Worm (Caenorhabditis elegans) whole organism, L4 larva: ENCODE measurements around the gene F46B6.5.

Experiments used
- T20F7.1 ChIP-seq: fragments of 200-800 bp; sonication (Bioruptor generic); optimal IDR thresholded peaks from 2 replicates; lab custom pipeline; 2018; ENCODE audit warnings: mild to moderate bottlenecking, missing genetic modification characterization, missing compliant biosample characterization
- T26A8.4 ChIP-seq: fragments of 200-800 bp; sonication (Bioruptor generic); IDR thresholded peaks from 2 replicates; pipeline ENCODE4 v1.3.6; 2022; ENCODE audit warnings: missing genetic modification characterization, missing compliant biosample characterization
- Y48G9A.11 ChIP-seq: fragments of 200-800 bp; sonication (Bioruptor generic); IDR thresholded peaks from 2 replicates; pipeline ENCODE4 v1.3.6; 2022; ENCODE audit warnings: missing genetic modification reagents, missing genetic modification characterization, missing compliant biosample characterization
- Y5F2A.4 ChIP-seq: fragments of 200-800 bp; sonication (Bioruptor generic); optimal IDR thresholded peaks from 2 replicates; lab custom pipeline; 2018; ENCODE audit warnings: mild to moderate bottlenecking, missing genetic modification characterization, missing compliant biosample characterization
- aha-1 ChIP-seq: fragments of 150-350 bp; peaks from one replicate; lab custom pipeline; 2014; ENCODE audit warnings: missing biosample characterization, missing genetic modification characterization
- ceh-32 ChIP-seq: sonication (generic microtip); optimal IDR thresholded peaks from 2 replicates; lab custom pipeline; 2016; ENCODE audit warnings: mild to moderate bottlenecking, missing genetic modification characterization, missing compliant biosample characterization; ENCODE audit not compliant: poor library complexity
- ceh-44 ChIP-seq: fragments of 200-800 bp; sonication (Bioruptor generic); IDR thresholded peaks from 2 replicates; pipeline ENCODE4 v1.3.6; 2022; ENCODE audit warnings: missing genetic modification reagents, missing genetic modification characterization, missing compliant biosample characterization
- cey-2 ChIP-seq: sonication (generic microtip); optimal IDR thresholded peaks from 3 replicates; lab custom pipeline; 2017; ENCODE audit warnings: missing genetic modification characterization, mild to moderate bottlenecking, missing compliant biosample characterization, antibody characterized with exemption, borderline replicate concordance; ENCODE audit not compliant: insufficient read depth
- ctbp-1 ChIP-seq: fragments of 200-800 bp; sonication (Bioruptor generic); IDR thresholded peaks from 2 replicates; pipeline ENCODE4 v1.3.6; 2022; ENCODE audit warnings: missing genetic modification reagents, missing genetic modification characterization, missing compliant biosample characterization
- daf-16 ChIP-seq, 3 experiments: sonication (generic microtip); optimal IDR thresholded peaks; 2 replicates each; lab custom pipeline; 2016 to 2017; ENCODE audit warnings: missing genetic modification characterization in 3 of 3, missing genetic modification reagents in 3 of 3, mild to moderate bottlenecking in 2 of 3, missing compliant biosample characterization in 2 of 3, missing biosample characterization in 1 of 3, moderate library complexity in 1 of 3
- daf-8 ChIP-seq: fragments of 200-800 bp; sonication (Bioruptor generic); IDR thresholded peaks from 2 replicates; pipeline ENCODE4 v1.3.6; 2022; ENCODE audit warnings: missing genetic modification characterization, missing compliant biosample characterization
- dmd-6 ChIP-seq: fragments of 200-800 bp; sonication (Bioruptor generic); IDR thresholded peaks from 2 replicates; pipeline ENCODE4 v1.3.6; 2022; ENCODE audit warnings: missing genetic modification reagents, missing genetic modification characterization, missing compliant biosample characterization
- dpl-1 ChIP-seq: fragments of 150-350 bp; optimal IDR thresholded peaks from 2 replicates; lab custom pipeline; 2014; ENCODE audit warnings: missing biosample characterization, missing genetic modification reagents, missing genetic modification characterization
- dve-1 ChIP-seq: sonication (generic microtip); optimal IDR thresholded peaks from 2 replicates; lab custom pipeline; 2017; ENCODE audit warnings: antibody characterized with exemption, mild to moderate bottlenecking, missing genetic modification characterization, missing compliant biosample characterization; ENCODE audit not compliant: insufficient read depth
- fkh-10 ChIP-seq: fragments of 150-350 bp; optimal IDR thresholded peaks from 2 replicates; lab custom pipeline; 2014; ENCODE audit warnings: missing biosample characterization, missing genetic modification reagents, missing genetic modification characterization
- hlh-11 ChIP-seq: fragments of 200-800 bp; sonication (Bioruptor generic); optimal IDR thresholded peaks from 2 replicates; lab custom pipeline; 2018; ENCODE audit warnings: mild to moderate bottlenecking, missing genetic modification characterization, missing compliant biosample characterization
- hlh-30 ChIP-seq: sonication (generic microtip); optimal IDR thresholded peaks from 2 replicates; lab custom pipeline; 2017; ENCODE audit warnings: antibody characterized with exemption, mild to moderate bottlenecking, missing genetic modification characterization, missing compliant biosample characterization; ENCODE audit not compliant: insufficient read depth
- hmg-1.1 ChIP-seq: fragments of 200-800 bp; sonication (Bioruptor generic); IDR thresholded peaks from 2 replicates; pipeline ENCODE4 v1.3.6; 2022; ENCODE audit warnings: missing genetic modification reagents, missing genetic modification characterization, missing compliant biosample characterization
- lin-29 ChIP-seq: fragments of 200-800 bp; sonication (Bioruptor generic); IDR thresholded peaks from 2 replicates; pipeline ENCODE4 v1.3.6; 2022; ENCODE audit warnings: missing genetic modification reagents, missing genetic modification characterization, missing compliant biosample characterization
- lin-38 ChIP-seq: fragments of 200-800 bp; sonication (Bioruptor generic); IDR thresholded peaks from 2 replicates; pipeline ENCODE4 v1.3.6; 2022; ENCODE audit warnings: missing genetic modification reagents, missing genetic modification characterization, missing compliant biosample characterization
- lin-39 ChIP-seq: fragments of 150-350 bp; optimal IDR thresholded peaks from 2 replicates; lab custom pipeline; 2014; ENCODE audit warnings: missing biosample characterization, missing genetic modification reagents, missing genetic modification characterization
- mep-1 ChIP-seq: fragments of 150-350 bp; sonication (generic microtip); optimal IDR thresholded peaks from 3 replicates; lab custom pipeline; 2014; ENCODE audit warnings: missing biosample characterization, missing genetic modification characterization
- nhr-10 ChIP-seq: fragments of 150-350 bp; optimal IDR thresholded peaks from 2 replicates; lab custom pipeline; 2014; ENCODE audit warnings: missing biosample characterization, missing genetic modification characterization
- nhr-102 ChIP-seq: sonication (generic microtip); optimal IDR thresholded peaks from 2 replicates; lab custom pipeline; 2016; ENCODE audit warnings: mild to moderate bottlenecking, missing genetic modification characterization, moderate library complexity, missing compliant biosample characterization
- nhr-111 ChIP-seq: fragments of 200-800 bp; sonication (Bioruptor generic); optimal IDR thresholded peaks from 2 replicates; lab custom pipeline; 2018; ENCODE audit warnings: mild to moderate bottlenecking, missing genetic modification characterization, missing compliant biosample characterization
- nhr-28 ChIP-seq: fragments of 150-350 bp; optimal IDR thresholded peaks from 2 replicates; lab custom pipeline; 2014; ENCODE audit warnings: missing biosample characterization, missing genetic modification characterization
- nhr-42 ChIP-seq: fragments of 200-800 bp; sonication (Bioruptor generic); IDR thresholded peaks from 2 replicates; pipeline ENCODE4 v1.3.6; 2022; ENCODE audit warnings: missing genetic modification characterization, missing compliant biosample characterization
- nhr-48 ChIP-seq: sonication (generic microtip); optimal IDR thresholded peaks from 2 replicates; lab custom pipeline; 2016; ENCODE audit warnings: mild to moderate bottlenecking, missing genetic modification characterization, missing compliant biosample characterization
- nhr-77 ChIP-seq: fragments of 150-350 bp; optimal IDR thresholded peaks from 2 replicates; lab custom pipeline; 2014; ENCODE audit warnings: missing biosample characterization, missing genetic modification characterization
- pqm-1 ChIP-seq: sonication (generic microtip); optimal IDR thresholded peaks from 2 replicates; lab custom pipeline; 2017; ENCODE audit warnings: missing biosample characterization, missing genetic modification characterization
- saeg-2 ChIP-seq: fragments of 200-800 bp; sonication (Bioruptor generic); IDR thresholded peaks from 2 replicates; pipeline ENCODE4 v1.3.6; 2022; ENCODE audit warnings: missing genetic modification reagents, missing genetic modification characterization, missing compliant biosample characterization
- spr-3 ChIP-seq: fragments of 200-800 bp; sonication (Bioruptor generic); optimal IDR thresholded peaks from 2 replicates; lab custom pipeline; 2018; ENCODE audit warnings: mild to moderate bottlenecking, missing genetic modification characterization, missing compliant biosample characterization
- tra-1 ChIP-seq: fragments of 200-800 bp; sonication (Bioruptor generic); IDR thresholded peaks from 2 replicates; pipeline ENCODE4 v1.3.6; 2022; ENCODE audit warnings: missing genetic modification reagents, missing genetic modification characterization, missing compliant biosample characterization
- unc-130 ChIP-seq: sonication (generic microtip); optimal IDR thresholded peaks from 2 replicates; lab custom pipeline; 2016; ENCODE audit warnings: missing genetic modification reagents, missing genetic modification characterization, missing compliant biosample characterization
- vab-7 ChIP-seq: fragments of 200-800 bp; sonication (Bioruptor generic); IDR thresholded peaks from 2 replicates; pipeline ENCODE4 v1.3.6; 2022; ENCODE audit warnings: missing genetic modification reagents, missing genetic modification characterization, missing compliant biosample characterization
- zfp-3 ChIP-seq: fragments of 200-800 bp; sonication (Bioruptor generic); conservative IDR thresholded peaks from 2 replicates; pipeline ENCODE4 v1.3.6; 2022; ENCODE audit warnings: missing genetic modification reagents, missing genetic modification characterization, missing compliant biosample characterization

F46B6.5 gene

ce11 chrV:9737287-9737686, 45.6 kb downstream of the F46B6.5 start, which contains the start of gene aqp-4:
Gene aqp-4 (plus strand): TSS chrV:9737556.
- TF ChIP-seq hlh-30 (tag; lab: Kevin White, UChicago), result peak; percentile 6
- TF ChIP-seq nhr-10 (tag; lab: Kevin White, UChicago), result no peak
- TF ChIP-seq daf-16 (GFP tag; optimal IDR thresholded peaks at IDR 0.05; lab: Kevin White, UChicago), result no peak
- TF ChIP-seq daf-16 (tag; optimal IDR thresholded peaks at IDR 0.05; lab: Kevin White, UChicago), result peak; percentile 28
- TF ChIP-seq hlh-11 (tag; lab: Kevin White, UChicago), result peak; percentile 18
- TF ChIP-seq pqm-1 (tag; lab: Kevin White, UChicago), result peak; percentile 59
- TF ChIP-seq dmd-6 (GFP tag; lab: Robert Waterston, UW), result peak; percentile 43; the same call in 1 of the 2 replicates
- no peak for TF ChIP-seq unc-130 (GFP tag; lab: Kevin White, UChicago)
- TF ChIP-seq nhr-28, result peak; percentile 47
- TF ChIP-seq, all 104 proteins: peak for 6

- TF ChIP-seq fkh-10 (GFP tag; lab: Kevin White, UChicago), result peak; percentile 67
- 0 out of 2 replicates have a peak, but pooled peaks have one; percentile 20 for TF ChIP-seq lin-38 (GFP tag; lab: Robert Waterston, UW)
- TF ChIP-seq hlh-30 (tag; lab: Kevin White, UChicago), result peak; percentile 3
- TF ChIP-seq ceh-44 (GFP tag; lab: Robert Waterston, UW), result no peak
- peak; percentile 29 for TF ChIP-seq T20F7.1 (GFP tag; lab: Kevin White, UChicago)
- peak; percentile 26 for TF ChIP-seq spr-3
- TF ChIP-seq nhr-111, result peak; percentile 17
- TF ChIP-seq tra-1 (GFP tag; lab: Robert Waterston, UW), result 0 out of 2 replicates have a peak, but pooled peaks have one; percentile 52
- no peak for TF ChIP-seq dpl-1 (GFP tag; lab: Kevin White, UChicago)
- peak; percentile 0 for TF ChIP-seq aha-1
- TF ChIP-seq nhr-42 (GFP tag; lab: Robert Waterston, UW), result peak; percentile 59; the same call in 1 of the 2 replicates
- no peak; the same call in 1 of the 2 replicates for TF ChIP-seq Y48G9A.11 (GFP tag; lab: Robert Waterston, UW)
- TF ChIP-seq ctbp-1, result no peak
- peak; percentile 48 for TF ChIP-seq nhr-102 (tag; lab: Kevin White, UChicago)
- peak; percentile 70 for TF ChIP-seq T26A8.4 (GFP tag; lab: Robert Waterston, UW)
- TF ChIP-seq lin-29 (GFP tag; lab: Robert Waterston, UW), result no peak
- TF ChIP-seq daf-8 (GFP tag; lab: Robert Waterston, UW), result no peak
- 0 out of 2 replicates have a peak, but pooled peaks have one; percentile 42 for TF ChIP-seq zfp-3 (GFP tag; lab: Robert Waterston, UW)
- no peak for TF ChIP-seq cey-2 (tag; lab: Kevin White, UChicago)
- TF ChIP-seq daf-16 (GFP tag; optimal IDR thresholded peaks at IDR 0.05; lab: Kevin White, UChicago), result no peak
- peak; percentile 2 for TF ChIP-seq daf-16 (tag; optimal IDR thresholded peaks at IDR 0.05; lab: Kevin White, UChicago)
- peak; percentile 30 for TF ChIP-seq nhr-48
- TF ChIP-seq hmg-1.1 (GFP tag; lab: Robert Waterston, UW), result peak; percentile 33; the same call in 1 of the 2 replicates
- peak; percentile 15 for TF ChIP-seq Y5F2A.4
- peak; percentile 2 for TF ChIP-seq nhr-77 (tag; lab: Kevin White, UChicago)
- no peak for TF ChIP-seq vab-7 (GFP tag; lab: Robert Waterston, UW)
- peak; percentile 43 for TF ChIP-seq dve-1
- TF ChIP-seq saeg-2 (GFP tag; lab: Robert Waterston, UW), result 0 out of 2 replicates have a peak, but pooled peaks have one; percentile 42
- TF ChIP-seq nhr-10 (tag; lab: Kevin White, UChicago), result no peak
- TF ChIP-seq mep-1 (tag; lab: Kevin White, UChicago), result peak; percentile 31
- TF ChIP-seq lin-39 (tag; lab: Kevin White, UChicago), result no peak
- TF ChIP-seq ceh-32, result no peak
- TF ChIP-seq, all 104 proteins: peak for 20
Observed at ce11 chrV:9733920-9734454, 48.9 kb downstream of the F46B6.5 start, which contains the start of gene cal-7. Gene cal-7 (plus strand): TSS chrV:9734103.
